Fruit fly (Drosophila melanogaster): ENCODE results near the gene CG42300.

dm6 chrX:15594230-15594857 lies 38.5 kb upstream of the CG42300 start:
- TF ChIP-seq usp (GFP tag; optimal IDR thresholded peaks at IDR 0.05) (no peak), psq (optimal IDR thresholded peaks at IDR 0.05) (no peak), pan (optimal IDR thresholded peaks at IDR 0.05) (no peak), CG8478 (optimal IDR thresholded peaks at IDR 0.05) (no peak), Dll (optimal IDR thresholded peaks at IDR 0.05) (no peak), EcR (GFP tag; optimal IDR thresholded peaks at IDR 0.05) (no peak)
